Fruit fly (Drosophila melanogaster): Measurements from ENCODE around the gene tll.
A peak's percentile ranks its signal among the peaks of the same experiment; 100 is the strongest.

Gene tll

dm6 chr3R:30851843-30852365, at the start of gene tll:
tll (plus strand) TSS chr3R:30852315.
- TF ChIP-seq CG8478 (optimal IDR thresholded peaks at IDR 0.05): no peak
- no peak for TF ChIP-seq EcR (GFP tag; optimal IDR thresholded peaks at IDR 0.05)
- TF ChIP-seq Dll (optimal IDR thresholded peaks at IDR 0.05): no peak
- TF ChIP-seq usp (GFP tag; optimal IDR thresholded peaks at IDR 0.05): no peak
- no peak for TF ChIP-seq psq (optimal IDR thresholded peaks at IDR 0.05)
- no peak for TF ChIP-seq pan (optimal IDR thresholded peaks at IDR 0.05)

- TF ChIP-seq usp (GFP tag; optimal IDR thresholded peaks at IDR 0.05): no peak
Measured at dm6 chr3R:30802779-30803178, 49.3 kb upstream of the tll start.

- TF ChIP-seq Dll (optimal IDR thresholded peaks at IDR 0.05) (peak; percentile 85), psq (optimal IDR thresholded peaks at IDR 0.05) (no peak)
Measured at dm6 chr3R:30803212-30803814, 48.8 kb upstream of the tll start.

- no peak for TF ChIP-seq usp (GFP tag; optimal IDR thresholded peaks at IDR 0.05)
- no peak for TF ChIP-seq Dll (optimal IDR thresholded peaks at IDR 0.05)
- TF ChIP-seq pan (optimal IDR thresholded peaks at IDR 0.05): peak; percentile 92
- TF ChIP-seq psq (optimal IDR thresholded peaks at IDR 0.05): no peak
- peak; percentile 3 to 37 for TF ChIP-seq EcR (GFP tag; optimal IDR thresholded peaks at IDR 0.05)
- TF ChIP-seq CG8478 (optimal IDR thresholded peaks at IDR 0.05): peak; percentile 37
Measured at dm6 chr3R:30803815-30804515, 48.1 kb upstream of the tll start.

- TF ChIP-seq CG8478 (optimal IDR thresholded peaks at IDR 0.05): no peak
- TF ChIP-seq Dll (optimal IDR thresholded peaks at IDR 0.05): no peak
- TF ChIP-seq psq (optimal IDR thresholded peaks at IDR 0.05): no peak
Measured at dm6 chr3R:30805196-30805595, 46.9 kb upstream of the tll start.

- no peak for TF ChIP-seq EcR (GFP tag; optimal IDR thresholded peaks at IDR 0.05)
- peak; percentile 94 for TF ChIP-seq CG8478 (optimal IDR thresholded peaks at IDR 0.05)
- TF ChIP-seq pan (optimal IDR thresholded peaks at IDR 0.05): no peak
- TF ChIP-seq Dll (optimal IDR thresholded peaks at IDR 0.05): peak; percentile 35
- TF ChIP-seq usp (GFP tag; optimal IDR thresholded peaks at IDR 0.05): no peak
- TF ChIP-seq psq (optimal IDR thresholded peaks at IDR 0.05): no peak
Measured at dm6 chr3R:30805762-30806371, 46.2 kb upstream of the tll start.

dm6 chr3R:30806490-30807195, 45.5 kb upstream of the tll start, which contains the start of the genes wts and dj-1beta:
wts (minus strand) TSS chr3R:30806619.
dj-1beta (plus strand) TSS chr3R:30807117.
- TF ChIP-seq psq (optimal IDR thresholded peaks at IDR 0.05): no peak
- TF ChIP-seq Dll (optimal IDR thresholded peaks at IDR 0.05): no peak
- TF ChIP-seq CG8478 (optimal IDR thresholded peaks at IDR 0.05): no peak
- no peak for TF ChIP-seq EcR (GFP tag; optimal IDR thresholded peaks at IDR 0.05)
- no peak for TF ChIP-seq pan (optimal IDR thresholded peaks at IDR 0.05)
- TF ChIP-seq usp (GFP tag; optimal IDR thresholded peaks at IDR 0.05): no peak

dm6 chr3R:30808346-30809286, 43.5 kb upstream of the tll start, which contains the start of gene cindr:
cindr (plus strand) TSS chr3R:30808617.
- TF ChIP-seq CG8478 (optimal IDR thresholded peaks at IDR 0.05): no peak
- TF ChIP-seq usp (GFP tag; optimal IDR thresholded peaks at IDR 0.05): no peak
- no peak for TF ChIP-seq EcR (GFP tag; optimal IDR thresholded peaks at IDR 0.05)
- no peak for TF ChIP-seq psq (optimal IDR thresholded peaks at IDR 0.05)
- no peak for TF ChIP-seq Dll (optimal IDR thresholded peaks at IDR 0.05)
- no peak for TF ChIP-seq pan (optimal IDR thresholded peaks at IDR 0.05)

- TF ChIP-seq psq (optimal IDR thresholded peaks at IDR 0.05): no peak
- no peak for TF ChIP-seq pan (optimal IDR thresholded peaks at IDR 0.05)
- no peak for TF ChIP-seq Dll (optimal IDR thresholded peaks at IDR 0.05)
- no peak for TF ChIP-seq CG8478 (optimal IDR thresholded peaks at IDR 0.05)
Measured at dm6 chr3R:30809287-30809933, 42.7 kb upstream of the tll start.

- TF ChIP-seq EcR (GFP tag; optimal IDR thresholded peaks at IDR 0.05): no peak
- no peak for TF ChIP-seq CG8478 (optimal IDR thresholded peaks at IDR 0.05)
- TF ChIP-seq psq (optimal IDR thresholded peaks at IDR 0.05): no peak
Measured at dm6 chr3R:30810274-30810813, 41.8 kb upstream of the tll start.

Measured in whole organism.